Worm (Caenorhabditis elegans) whole organism, early embryonic: ENCODE data around the gene srg-64.

Experiments used
- F13C5.2 ChIP-seq: sonication (generic microtip); optimal IDR thresholded peaks from 2 replicates; lab custom pipeline; 2017; ENCODE audit warnings: mild to moderate bottlenecking, missing genetic modification characterization, inconsistent platforms, missing compliant biosample characterization
- aly-1 ChIP-seq: sonication (generic microtip); optimal IDR thresholded peaks from 2 replicates; lab custom pipeline; 2016; ENCODE audit warnings: missing genetic modification characterization, missing compliant biosample characterization
- ama-1 ChIP-seq: fragments of 150-350 bp; optimal IDR thresholded peaks from 2 replicates; lab custom pipeline; 2014
- sea-1 ChIP-seq: fragments of 200-800 bp; sonication (Bioruptor generic); conservative IDR thresholded peaks from 2 replicates; pipeline ENCODE4 v1.3.6; 2022; ENCODE audit warnings: missing genetic modification characterization, missing compliant biosample characterization
- tbx-37 ChIP-seq: fragments of 200-800 bp; sonication (Bioruptor generic); conservative IDR thresholded peaks from 2 replicates; pipeline ENCODE4 v1.3.6; 2022; ENCODE audit warnings: missing genetic modification reagents, missing genetic modification characterization, missing compliant biosample characterization
- tra-4 ChIP-seq: sonication (generic microtip); optimal IDR thresholded peaks from 2 replicates; lab custom pipeline; 2017; ENCODE audit warnings: missing genetic modification characterization, missing compliant biosample characterization

ce11 chrX:15704579-15705110, 35.8 kb downstream of the srg-64 start:
- no peak for TF ChIP-seq F13C5.2 (tag; lab: Kevin White, UChicago)
- no peak for TF ChIP-seq ama-1 (lab: Kevin White, UChicago)
- no peak for TF ChIP-seq aly-1 (tag; lab: Kevin White, UChicago)
- TF ChIP-seq tra-4 (tag; lab: Kevin White, UChicago): no peak
- no peak for TF ChIP-seq tbx-37 (GFP tag; lab: Robert Waterston, UW)
- TF ChIP-seq sea-1 (GFP tag; lab: Robert Waterston, UW): no peak
